Worm (Caenorhabditis elegans) whole organism, young adult: Measurements from ENCODE around the gene fbxb-53.

Source experiments
- T07F8.4 ChIP-seq: sonication (generic microtip); optimal IDR thresholded peaks from 2 replicates; lab custom pipeline; 2016; ENCODE audit warnings: mild to moderate bottlenecking, missing genetic modification characterization, moderate library complexity, missing compliant biosample characterization
- ceh-79 ChIP-seq: sonication (generic microtip); optimal IDR thresholded peaks from 2 replicates; lab custom pipeline; 2017; ENCODE audit warnings: mild to moderate bottlenecking, missing genetic modification characterization, missing compliant biosample characterization
- lin-40 ChIP-seq: sonication (generic microtip); optimal IDR thresholded peaks from 2 replicates; lab custom pipeline; 2016; ENCODE audit warnings: missing genetic modification characterization, mild to moderate bottlenecking, missing compliant biosample characterization, missing genotype, missing genetic modification reagents
- madf-10 ChIP-seq: sonication (generic microtip); optimal IDR thresholded peaks from 2 replicates; lab custom pipeline; 2016; ENCODE audit warnings: mild to moderate bottlenecking, missing genetic modification characterization, missing compliant biosample characterization

DNA sequence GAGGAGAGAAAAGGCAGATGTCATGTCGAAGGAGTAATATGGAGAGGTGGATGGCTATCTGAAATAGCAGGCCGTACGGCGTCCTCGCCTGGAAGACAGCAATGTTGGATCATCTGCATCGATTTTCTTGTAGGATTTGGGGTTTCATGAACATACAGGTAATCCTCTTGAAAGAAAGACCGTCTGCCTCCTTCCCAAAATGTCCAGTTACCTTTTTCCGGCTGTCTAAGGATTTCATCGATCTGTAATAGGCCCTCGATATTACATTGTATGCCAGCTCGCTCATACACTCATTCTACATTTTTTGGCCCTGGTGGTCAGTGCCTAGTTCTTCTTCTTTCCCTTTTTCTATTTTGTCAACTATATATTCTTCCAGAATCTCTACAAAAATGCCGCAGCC is 34.3 kb upstream of the fbxb-53 start, which contains the start of the genes fbxb-5 and btb-8:
- TF ChIP-seq lin-40 (tag; lab: Kevin White, UChicago) (no peak), T07F8.4 (no peak), madf-10 (no peak), ceh-79 (tag; lab: Kevin White, UChicago) (no peak)
